Fruit fly (Drosophila melanogaster) whole organism, wandering third instar larva: ENCODE results near the gene CG11878.

Source experiments
- Abd-B ChIP-seq: fragments of >200 bp; optimal IDR thresholded peaks from 2 replicates; lab custom pipeline; 2017; ENCODE audit warnings: missing biosample characterization, missing genetic modification characterization
- CG32264 ChIP-seq: fragments of 200-800 bp; sonication (Bioruptor generic); optimal IDR thresholded peaks from 2 replicates; lab custom pipeline; 2016; ENCODE audit warnings: missing biosample characterization, missing genetic modification characterization
- CG9705 ChIP-seq: fragments of 200-800 bp; sonication (Bioruptor generic); optimal IDR thresholded peaks from 2 replicates; lab custom pipeline; 2018; ENCODE audit warnings: missing biosample characterization, mild to moderate bottlenecking, missing genetic modification characterization
- CrebA ChIP-seq: fragments of 200-800 bp; sonication (Bioruptor generic); optimal IDR thresholded peaks from 2 replicates; lab custom pipeline; 2016; ENCODE audit warnings: missing biosample characterization, mild to moderate bottlenecking, missing genetic modification characterization, borderline replicate concordance
- Dfd ChIP-seq: fragments of >200 bp; optimal IDR thresholded peaks from 2 replicates; lab custom pipeline; 2017; ENCODE audit warnings: missing biosample characterization, missing genetic modification characterization
- Dif ChIP-seq: fragments of 200-275, 200-300 bp; sonication (Bioruptor generic); optimal IDR thresholded peaks from 2 replicates; lab custom pipeline; 2018; ENCODE audit warnings: missing biosample characterization, missing genetic modification characterization; ENCODE audit not compliant: partially characterized antibody
- GATAd ChIP-seq: sonication (Bioruptor generic); optimal IDR thresholded peaks from 2 replicates; lab custom pipeline; 2016; ENCODE audit warnings: missing biosample characterization, missing genetic modification characterization
- Hnf4 ChIP-seq: fragments of 200-800 bp; sonication (Bioruptor generic); optimal IDR thresholded peaks from 2 replicates; lab custom pipeline; 2016; ENCODE audit warnings: missing biosample characterization, mild to moderate bottlenecking, missing genetic modification characterization
- Hr78 ChIP-seq: fragments of >200 bp; optimal IDR thresholded peaks from 2 replicates; lab custom pipeline; 2017; ENCODE audit warnings: missing biosample characterization, missing genetic modification characterization
- Hr83 ChIP-seq: fragments of 200-300 bp; sonication (Bioruptor generic); optimal IDR thresholded peaks from 2 replicates; lab custom pipeline; 2016; ENCODE audit warnings: missing biosample characterization, mild to moderate bottlenecking, missing genetic modification characterization, moderate library complexity; ENCODE audit not compliant: poor library complexity, severe bottlenecking
- Jra ChIP-seq: sonication (Bioruptor generic); optimal IDR thresholded peaks from 2 replicates; lab custom pipeline; 2016; ENCODE audit warnings: missing biosample characterization, missing genetic modification characterization
- Mio ChIP-seq: sonication (Bioruptor generic); optimal IDR thresholded peaks from 2 replicates; lab custom pipeline; 2016; ENCODE audit warnings: missing biosample characterization, missing genetic modification characterization
- Myc ChIP-seq: fragments of >200 bp; optimal IDR thresholded peaks from 2 replicates; lab custom pipeline; 2017
- N ChIP-seq: fragments of >200 bp; optimal IDR thresholded peaks from 2 replicates; lab custom pipeline; 2018; ENCODE audit warnings: missing biosample characterization, missing external identifiers, missing genetic modification characterization
- OdsH ChIP-seq: fragments of 200-800 bp; sonication (Bioruptor generic); optimal IDR thresholded peaks from 2 replicates; lab custom pipeline; 2016; ENCODE audit warnings: missing biosample characterization, mild to moderate bottlenecking, missing genetic modification characterization
- Rel ChIP-seq, 2 experiments: fragments of 200-800 bp; sonication (Bioruptor generic) in 1 of 2; optimal IDR thresholded peaks; 2 replicates in 1 of 2; 3 replicates in 1 of 2; lab custom pipeline; 2016 to 2019; ENCODE audit warnings: mild to moderate bottlenecking in 2 of 2, missing biosample characterization in 2 of 2, missing genetic modification characterization in 2 of 2, moderate library complexity in 1 of 2
- Sp1 ChIP-seq: fragments of 200-800 bp; sonication (Bioruptor generic); optimal IDR thresholded peaks from 3 replicates; lab custom pipeline; 2019; ENCODE audit warnings: missing biosample characterization, mild to moderate bottlenecking, missing genetic modification characterization, moderate library complexity
- Vsx2 ChIP-seq: fragments of 200-300, 225-300 bp; sonication (Bioruptor generic); optimal IDR thresholded peaks from 2 replicates; lab custom pipeline; 2018; ENCODE audit warnings: missing biosample characterization, missing genetic modification characterization; ENCODE audit not compliant: partially characterized antibody
- br ChIP-seq: fragments of 200-800 bp; sonication (Bioruptor generic); optimal IDR thresholded peaks from 2 replicates; lab custom pipeline; 2016; ENCODE audit warnings: missing biosample characterization, missing genetic modification characterization
- brk ChIP-seq: fragments of 200-800 bp; sonication (Bioruptor generic); optimal IDR thresholded peaks from 2 replicates; lab custom pipeline; 2016; ENCODE audit warnings: missing biosample characterization, mild to moderate bottlenecking, missing genetic modification characterization
- dl ChIP-seq, 2 experiments: fragments of 175-275, 200-275 bp in 1 of 2; fragments of 200-275 bp in 1 of 2; sonication (Bioruptor generic); optimal IDR thresholded peaks; lab custom pipeline; 2018; ENCODE audit warnings: mild to moderate bottlenecking in 2 of 2, missing biosample characterization in 2 of 2, missing genetic modification characterization in 2 of 2, moderate library complexity in 2 of 2; ENCODE audit not compliant: partially characterized antibody in 2 of 2, insufficient read depth in 1 of 2
- dsf ChIP-seq: sonication (Bioruptor generic); optimal IDR thresholded peaks from 2 replicates; lab custom pipeline; 2016; ENCODE audit warnings: missing biosample characterization, missing genetic modification characterization, borderline replicate concordance
- ey ChIP-seq: fragments of 200-800 bp; sonication (Bioruptor generic); optimal IDR thresholded peaks from 2 replicates; lab custom pipeline; 2016; ENCODE audit warnings: missing biosample characterization, missing genetic modification characterization
- foxo ChIP-seq, 2 experiments: fragments of 200-800 bp; sonication (Bioruptor generic); optimal IDR thresholded peaks; 2 replicates in 1 of 2; 3 replicates in 1 of 2; lab custom pipeline; 2016 to 2017; ENCODE audit warnings: missing biosample characterization in 2 of 2, missing genetic modification characterization in 2 of 2
- fru ChIP-seq: fragments of 200-800 bp; sonication (Bioruptor generic); optimal IDR thresholded peaks from 3 replicates; lab custom pipeline; 2016; ENCODE audit warnings: missing biosample characterization, mild to moderate bottlenecking, missing genetic modification characterization
- h ChIP-seq: fragments of 200-800 bp; sonication (Bioruptor generic); optimal IDR thresholded peaks from 3 replicates; lab custom pipeline; 2016; ENCODE audit warnings: missing biosample characterization, mild to moderate bottlenecking, missing genetic modification characterization
- jim ChIP-seq: fragments of 175-275, 200-325 bp; sonication (Bioruptor generic); optimal IDR thresholded peaks from 2 replicates; lab custom pipeline; 2016; ENCODE audit warnings: missing biosample characterization, mild to moderate bottlenecking, missing genetic modification characterization
- lola ChIP-seq: fragments of >200 bp; optimal IDR thresholded peaks from 2 replicates; lab custom pipeline; 2017; ENCODE audit warnings: missing biosample characterization, missing genetic modification characterization
- pan ChIP-seq: fragments of >200 bp; optimal IDR thresholded peaks from 2 replicates; lab custom pipeline; 2017
- rgr ChIP-seq: fragments of 200-800 bp; sonication (Bioruptor generic); optimal IDR thresholded peaks from 3 replicates; lab custom pipeline; 2016; ENCODE audit warnings: missing biosample characterization, mild to moderate bottlenecking, missing genetic modification characterization
- sage ChIP-seq: fragments of 200-800 bp; sonication (Bioruptor generic); optimal IDR thresholded peaks from 2 replicates; lab custom pipeline; 2016; ENCODE audit warnings: missing biosample characterization, mild to moderate bottlenecking, missing genetic modification characterization
- sv ChIP-seq: fragments of 200-800 bp; sonication (Bioruptor generic); optimal IDR thresholded peaks from 3 replicates; lab custom pipeline; 2016; ENCODE audit warnings: missing biosample characterization, missing genetic modification characterization
- tai ChIP-seq: sonication (Bioruptor generic); optimal IDR thresholded peaks from 2 replicates; lab custom pipeline; 2016; ENCODE audit warnings: missing biosample characterization, missing genetic modification characterization
- usp ChIP-seq: fragments of >200 bp; optimal IDR thresholded peaks from 2 replicates; lab custom pipeline; 2017; ENCODE audit warnings: missing biosample characterization, missing genetic modification characterization

CG11878 gene

DNA sequence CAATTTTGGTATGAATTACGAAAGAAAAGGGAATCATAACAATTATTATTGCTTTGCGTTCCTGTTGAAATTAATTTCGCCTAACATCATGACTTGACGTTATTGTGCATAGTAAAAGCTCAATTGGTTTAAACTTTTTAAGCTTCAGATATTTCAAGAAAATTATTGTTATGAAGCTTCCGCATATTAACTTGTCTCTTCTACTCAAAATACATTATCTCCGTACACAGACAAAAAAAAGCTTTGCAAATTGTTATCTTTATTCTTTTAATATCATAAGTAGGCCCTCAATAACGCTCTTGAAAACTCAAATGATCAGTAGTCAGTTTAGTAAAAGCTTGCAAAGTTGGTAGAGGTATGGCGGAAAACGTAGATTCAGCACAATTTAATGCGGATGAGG is 13.5 kb downstream of the CG11878 start, which contains the start of gene CG13658:
TSS of gene CG13658 (plus strand) at position 347 of the 400 bp plus-strand sequence.
- no peak for TF ChIP-seq CG9705 (GFP tag; lab: Kevin White, UChicago)
- no peak for TF ChIP-seq Dif (GFP tag; lab: Kevin White, UChicago)
- TF ChIP-seq Hnf4 (GFP tag; lab: Kevin White, UChicago) = no peak
- no peak for TF ChIP-seq fru
- no peak for TF ChIP-seq Jra (GFP tag; lab: Kevin White, UChicago)
- TF ChIP-seq Vsx2 = no peak
- TF ChIP-seq Hr78 = no peak
- no peak for TF ChIP-seq GATAd
- no peak for TF ChIP-seq sv (GFP tag; lab: Kevin White, UChicago)
- no peak for TF ChIP-seq Mio (GFP tag; lab: Kevin White, UChicago)
- no peak for TF ChIP-seq lola (GFP tag; lab: Kevin White, UChicago)
- TF ChIP-seq jim (GFP tag; lab: Kevin White, UChicago) = no peak
- TF ChIP-seq pan (lab: Kevin White, UChicago) = no peak
- TF ChIP-seq Dfd = no peak
- TF ChIP-seq CrebA (GFP tag; lab: Kevin White, UChicago) = no peak
- TF ChIP-seq tai = no peak
- TF ChIP-seq dsf (GFP tag; lab: Kevin White, UChicago) = no peak
- TF ChIP-seq rgr (GFP tag; lab: Kevin White, UChicago) = no peak
- TF ChIP-seq Myc (lab: Kevin White, UChicago) = no peak
- TF ChIP-seq, all 38 proteins: peak for 0

DNA sequence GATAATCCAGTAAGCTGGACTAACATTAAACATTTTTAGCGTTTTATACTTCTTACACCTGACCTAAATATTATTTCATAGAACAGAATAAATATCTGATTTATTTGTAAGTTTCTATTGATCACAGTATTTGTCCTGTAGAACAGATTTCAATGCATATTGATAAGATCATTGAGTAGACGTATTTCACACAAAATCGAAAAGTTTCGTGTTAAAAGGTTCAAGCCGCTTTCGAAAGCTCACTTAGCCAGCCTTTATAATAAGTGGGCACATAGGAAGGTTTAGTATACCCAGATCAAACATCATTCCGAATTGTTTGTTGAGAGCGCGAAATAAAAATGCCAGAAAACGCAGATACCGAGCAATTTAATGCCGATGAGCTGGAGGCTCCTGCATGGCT is 16.0 kb downstream of the CG11878 start, which contains the start of gene CG11893:
TSS of gene CG11893 (plus strand) at position 301 of the 400 bp plus-strand sequence.
- TF ChIP-seq Myc (lab: Kevin White, UChicago) = no peak
- no peak for TF ChIP-seq Abd-B (GFP tag; lab: Kevin White, UChicago)
- no peak for TF ChIP-seq brk (GFP tag; lab: Kevin White, UChicago)
- no peak for TF ChIP-seq Vsx2
- TF ChIP-seq pan (lab: Kevin White, UChicago) = no peak
- TF ChIP-seq dl (GFP tag; optimal IDR thresholded peaks at IDR 0.05; lab: Kevin White, UChicago; ENCODE audit: insufficient read depth in 1 of 2, partially characterized antibody in 2 of 2) = no peak
- TF ChIP-seq OdsH (GFP tag; lab: Kevin White, UChicago) = no peak
- no peak for TF ChIP-seq usp
- TF ChIP-seq GATAd = no peak
- TF ChIP-seq dsf (GFP tag; lab: Kevin White, UChicago) = no peak
- TF ChIP-seq foxo (GFP tag; optimal IDR thresholded peaks at IDR 0.05; lab: Kevin White, UChicago) = no peak
- no peak for TF ChIP-seq h (GFP tag; lab: Kevin White, UChicago)

DNA sequence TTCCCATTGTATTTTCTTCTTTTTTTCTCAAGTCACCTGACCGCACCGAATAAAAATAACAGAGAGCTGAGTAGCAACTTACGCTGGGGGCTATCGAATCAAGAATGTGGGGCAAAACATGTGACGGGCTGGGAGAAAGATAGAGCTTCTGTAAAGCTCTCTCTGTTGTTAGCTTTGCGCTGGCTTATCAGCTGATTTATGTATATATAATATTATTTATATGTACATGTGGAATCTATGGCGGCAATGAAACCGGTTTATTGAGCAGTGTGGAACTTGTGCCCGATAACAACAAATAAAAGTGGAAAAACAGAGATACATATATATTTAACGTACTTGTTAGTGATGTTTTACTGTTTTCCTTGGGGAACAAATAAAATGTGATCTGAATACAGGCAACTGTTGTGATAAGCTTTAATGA is 19.2 kb downstream of the CG11878 start, which contains the start of gene CG31098:
TSS of gene CG31098 (minus strand) at position 114 of the 421 bp plus-strand sequence.
- TF ChIP-seq N (GFP tag; lab: Kevin White, UChicago) (no peak), sv (GFP tag; lab: Kevin White, UChicago) (no peak), Hnf4 (GFP tag; lab: Kevin White, UChicago) (no peak), dl (GFP tag; optimal IDR thresholded peaks at IDR 0.05; lab: Kevin White, UChicago; ENCODE audit: insufficient read depth in 1 of 2, partially characterized antibody in 2 of 2) (no peak), h (GFP tag; lab: Kevin White, UChicago) (peak; percentile 64), CG32264 (GFP tag; lab: Kevin White, UChicago) (no peak), rgr (GFP tag; lab: Kevin White, UChicago) (peak; percentile 21), Jra (GFP tag; lab: Kevin White, UChicago) (no peak), usp (no peak), Rel (GFP tag; optimal IDR thresholded peaks at IDR 0.05; lab: Kevin White, UChicago) (peak; percentile 85), Rel (tag; optimal IDR thresholded peaks at IDR 0.05; lab: Kevin White, UChicago) (no peak), OdsH (GFP tag; lab: Kevin White, UChicago) (peak; percentile 16), br (GFP tag; lab: Kevin White, UChicago) (no peak), brk (GFP tag; lab: Kevin White, UChicago) (peak; percentile 74), CrebA (GFP tag; lab: Kevin White, UChicago) (peak; percentile 93), Vsx2 (no peak), lola (GFP tag; lab: Kevin White, UChicago) (no peak), sage (peak; percentile 67), foxo (GFP tag; optimal IDR thresholded peaks at IDR 0.05; lab: Kevin White, UChicago) (no peak)

DNA sequence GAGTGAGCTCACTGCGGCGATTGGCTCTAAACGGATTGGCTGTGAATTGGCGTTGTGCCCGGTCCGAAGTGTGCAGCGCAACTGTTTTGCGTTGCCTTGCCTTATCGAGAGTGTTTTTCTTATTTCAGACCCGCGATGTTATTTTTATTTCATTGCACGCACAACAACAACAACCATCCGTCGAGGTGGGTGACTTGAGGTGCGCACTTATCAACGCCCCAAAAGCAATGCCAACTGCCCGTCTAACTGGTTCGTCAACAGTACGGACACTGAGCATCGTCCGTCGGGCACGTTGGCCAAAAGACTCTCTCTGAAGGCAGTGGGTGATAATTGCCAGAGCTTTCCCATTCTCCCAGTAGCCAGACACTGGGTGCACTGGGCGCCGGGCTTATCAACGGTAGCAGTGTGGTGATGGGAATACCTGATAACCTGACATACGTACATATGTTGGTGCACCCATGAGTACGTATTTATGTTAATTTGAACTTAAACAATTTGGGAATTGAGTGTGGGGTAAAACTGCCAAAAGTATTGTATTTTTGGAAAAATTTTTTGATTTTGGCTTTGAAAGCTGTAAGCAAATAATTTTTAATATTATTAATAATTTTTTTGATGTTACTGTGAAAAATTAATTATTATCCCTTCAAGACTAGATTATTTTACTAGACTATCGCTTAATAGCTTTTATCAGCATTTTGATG is 21.8 kb downstream of the CG11878 start, which contains the start of gene CG31102:
TSS of gene CG31102 (minus strand) at position 275 of the 701 bp plus-strand sequence.
- TF ChIP-seq lola (GFP tag; lab: Kevin White, UChicago) (no peak), Hnf4 (GFP tag; lab: Kevin White, UChicago) (peak; percentile 40), ey (GFP tag; lab: Kevin White, UChicago) (no peak), br (GFP tag; lab: Kevin White, UChicago) (peak; percentile 14), h (GFP tag; lab: Kevin White, UChicago) (peak; percentile 93), Hr78 (no peak), Abd-B (GFP tag; lab: Kevin White, UChicago) (no peak), Rel (GFP tag; optimal IDR thresholded peaks at IDR 0.05; lab: Kevin White, UChicago) (no peak), Rel (tag; optimal IDR thresholded peaks at IDR 0.05; lab: Kevin White, UChicago) (peak; percentile 84), jim (GFP tag; lab: Kevin White, UChicago) (no peak), rgr (GFP tag; lab: Kevin White, UChicago) (peak; percentile 33), Vsx2 (peak; percentile 37), fru (peak; percentile 39), Dif (GFP tag; lab: Kevin White, UChicago) (peak; percentile 7), dsf (GFP tag; lab: Kevin White, UChicago) (no peak), CrebA (GFP tag; lab: Kevin White, UChicago) (peak; percentile 82), sage (peak; percentile 7), dl (GFP tag; optimal IDR thresholded peaks at IDR 0.05; lab: Kevin White, UChicago; ENCODE audit: insufficient read depth in 1 of 2, partially characterized antibody in 2 of 2) (peak in 1 of 2 experiments; percentile 60), Hr83 (peak; percentile 12), Sp1 (GFP tag; lab: Kevin White, UChicago) (no peak), Jra (GFP tag; lab: Kevin White, UChicago) (peak; percentile 32)
